Worm (Caenorhabditis elegans): ENCODE data around the gene T16A9.3.

The T16A9.3 gene

ce11 chrV:14215106-14215505 is 9.8 kb downstream of the T16A9.3 start, which contains the start of gene T16A9.5:
TSS of gene T16A9.5 (minus strand) at chrV:14215206.
- TF ChIP-seq C16A3.4 (tag; optimal IDR thresholded peaks at IDR 0.05): no peak
- no peak for TF ChIP-seq isw-1 (GFP tag; IDR thresholded peaks at IDR 0.05)
- TF ChIP-seq pax-3 (tag; optimal IDR thresholded peaks at IDR 0.05): no peak
- no peak for TF ChIP-seq nhr-237 (tag; optimal IDR thresholded peaks at IDR 0.05)
- no peak for TF ChIP-seq egl-13 (tag; optimal IDR thresholded peaks at IDR 0.05)
- TF ChIP-seq fos-1 (tag; optimal IDR thresholded peaks at IDR 0.05): no peak
- no peak for TF ChIP-seq lir-3 (tag; optimal IDR thresholded peaks at IDR 0.05; ENCODE audit: poor library complexity)
- no peak for TF ChIP-seq tbx-2 (tag; optimal IDR thresholded peaks at IDR 0.05)
- no peak for TF ChIP-seq vab-15 (tag; optimal IDR thresholded peaks at IDR 0.05)

- TF ChIP-seq C34B4.2 (tag; optimal IDR thresholded peaks at IDR 0.05) (no peak), efl-1 (optimal IDR thresholded peaks at IDR 0.05) (no peak), efl-1 (GFP tag; optimal IDR thresholded peaks at IDR 0.05 in 1 of 2) (peak in 1 of 2 experiments; percentile 92)
These were observed 17.8 kb downstream of the T16A9.3 start for ce11 chrV:14223141-14223540.

- TF ChIP-seq fkh-4 (tag; optimal IDR thresholded peaks at IDR 0.05; ENCODE audit: borderline replicate concordance) (no peak), nhr-47 (tag; optimal IDR thresholded peaks at IDR 0.05) (no peak), aha-1 (tag; optimal IDR thresholded peaks at IDR 0.05) (no peak), alr-1 (tag; optimal IDR thresholded peaks at IDR 0.05; ENCODE audit: borderline replicate concordance) (no peak), egl-13 (tag; optimal IDR thresholded peaks at IDR 0.05) (no peak), lin-14 (GFP tag; optimal IDR thresholded peaks at IDR 0.05) (no peak), tlp-1 (tag; optimal IDR thresholded peaks at IDR 0.05) (no peak), F16B12.6 (tag; optimal IDR thresholded peaks at IDR 0.05) (no peak), ceh-82 (tag; optimal IDR thresholded peaks at IDR 0.05) (no peak), aly-2 (tag; optimal IDR thresholded peaks at IDR 0.05) (no peak), pax-3 (tag; optimal IDR thresholded peaks at IDR 0.05) (no peak)
These were observed 21.1 kb downstream of the T16A9.3 start, which contains the start of gene nep-21 for ce11 chrV:14226373-14226772. TSS of gene nep-21 (minus strand) at chrV:14226473.

- no peak for TF ChIP-seq elt-2 (tag; optimal IDR thresholded peaks at IDR 0.05)
- TF ChIP-seq unc-98 (GFP tag; IDR thresholded peaks at IDR 0.05): no peak
- TF ChIP-seq nhr-90 (tag; optimal IDR thresholded peaks at IDR 0.05; ENCODE audit: poor library complexity): peak; percentile 20
- no peak for TF ChIP-seq fos-1 (tag; optimal IDR thresholded peaks at IDR 0.05)
- TF ChIP-seq rnt-1 (tag; optimal IDR thresholded peaks at IDR 0.05): peak; percentile 37
- no peak for TF ChIP-seq C34B4.2 (tag; optimal IDR thresholded peaks at IDR 0.05)
- no peak for TF ChIP-seq alr-1 (tag; optimal IDR thresholded peaks at IDR 0.05; ENCODE audit: borderline replicate concordance)
- TF ChIP-seq dsc-1 (tag; optimal IDR thresholded peaks at IDR 0.05): peak; percentile 1
- TF ChIP-seq blmp-1 (tag; optimal IDR thresholded peaks at IDR 0.05): peak; percentile 75
These were observed 25.7 kb downstream of the T16A9.3 start for ce11 chrV:14230788-14231583.

ce11 chrV:14231656-14232055 is 26.3 kb downstream of the T16A9.3 start:
- TF ChIP-seq nhr-85 (tag) (peak; percentile 37), Y116A8C.19 (tag; optimal IDR thresholded peaks at IDR 0.05; ENCODE audit: borderline replicate concordance) (no peak), blmp-1 (tag; optimal IDR thresholded peaks at IDR 0.05) (peak; percentile 33)

- TF ChIP-seq lin-15B (tag; optimal IDR thresholded peaks at IDR 0.05): no peak
- no peak for TF ChIP-seq efl-3 (GFP tag; optimal IDR thresholded peaks at IDR 0.05)
- TF ChIP-seq nhr-90 (tag; optimal IDR thresholded peaks at IDR 0.05; ENCODE audit: poor library complexity): no peak
These were observed 30.6 kb downstream of the T16A9.3 start, which contains the start of gene ent-3 for ce11 chrV:14235942-14236341. TSS of gene ent-3 (minus strand) at chrV:14236042.

Data from whole organism, L1 larva.